Worm (Caenorhabditis elegans) whole organism, young adult: Measurements from ENCODE around the gene R09A8.5.

Experiments
- B0019.2 ChIP-seq: fragments of 200-800 bp; sonication (Bioruptor generic); conservative IDR thresholded peaks from 2 replicates; pipeline ENCODE4 v1.3.6; 2022; ENCODE audit warnings: missing genetic modification reagents, missing genetic modification characterization, missing compliant biosample characterization
- B0035.1 ChIP-seq: sonication (generic microtip); optimal IDR thresholded peaks from 2 replicates; lab custom pipeline; 2016; ENCODE audit warnings: missing genetic modification characterization, mild to moderate bottlenecking, missing compliant biosample characterization, missing genotype, missing genetic modification reagents
- C06A6.2 ChIP-seq: fragments of 200-800 bp; sonication (Bioruptor generic); conservative IDR thresholded peaks from 2 replicates; pipeline ENCODE4 v1.3.6; 2022; ENCODE audit warnings: missing genetic modification characterization, missing compliant biosample characterization
- D2030.7 ChIP-seq: fragments of 200-800 bp; sonication (Bioruptor generic); IDR thresholded peaks from 2 replicates; pipeline ENCODE4 v1.3.6; 2022; ENCODE audit warnings: missing genetic modification reagents, missing genetic modification characterization, missing compliant biosample characterization
- F37B4.10 ChIP-seq: fragments of 200-800 bp; sonication (Bioruptor generic); IDR thresholded peaks from 2 replicates; pipeline ENCODE4 v1.3.6; 2022; ENCODE audit warnings: missing genetic modification characterization, missing compliant biosample characterization
- F57C9.4 ChIP-seq: sonication (generic microtip); optimal IDR thresholded peaks from 2 replicates; lab custom pipeline; 2017; ENCODE audit warnings: mild to moderate bottlenecking, missing genetic modification characterization, missing compliant biosample characterization
- K11D2.4 ChIP-seq: fragments of 200-800 bp; sonication (Bioruptor generic); IDR thresholded peaks from 2 replicates; pipeline ENCODE4 v1.3.6; 2022; ENCODE audit warnings: missing genetic modification reagents, missing genetic modification characterization, missing compliant biosample characterization
- Y67H2A.10 ChIP-seq: fragments of 200-800 bp; sonication (Bioruptor generic); conservative IDR thresholded peaks from 2 replicates; pipeline ENCODE4 v1.3.6; 2022; ENCODE audit warnings: missing genetic modification reagents, missing genetic modification characterization, missing compliant biosample characterization
- Y95B8A.8 ChIP-seq: fragments of 200-800 bp; sonication (Bioruptor generic); IDR thresholded peaks from 2 replicates; pipeline ENCODE4 v1.3.6; 2022; ENCODE audit warnings: missing genetic modification reagents, missing genetic modification characterization, missing compliant biosample characterization
- ZK185.1 ChIP-seq: sonication (generic microtip); optimal IDR thresholded peaks from 2 replicates; lab custom pipeline; 2016; ENCODE audit warnings: mild to moderate bottlenecking, missing genetic modification characterization, missing compliant biosample characterization; ENCODE audit not compliant: poor library complexity, severe bottlenecking
- ama-1 ChIP-seq, 3 experiments: fragments of 150-350 bp in 1 of 3; sonication (generic microtip) in 2 of 3; optimal IDR thresholded peaks; 2 replicates each; lab custom pipeline; 2014 to 2018; ENCODE audit warnings: missing biosample characterization in 2 of 3, missing genetic modification characterization in 2 of 3, missing genetic modification reagents in 2 of 3
- aptf-2 ChIP-seq: fragments of 200-800 bp; sonication (Bioruptor generic); conservative IDR thresholded peaks from 2 replicates; pipeline ENCODE4 v1.3.6; 2022; ENCODE audit warnings: missing genetic modification reagents, missing genetic modification characterization, missing compliant biosample characterization
- aptf-3 ChIP-seq: fragments of 200-800 bp; sonication (Bioruptor generic); IDR thresholded peaks from 2 replicates; pipeline ENCODE4 v1.3.6; 2022; ENCODE audit warnings: missing genetic modification characterization, missing compliant biosample characterization
- athp-1 ChIP-seq: sonication (generic microtip); optimal IDR thresholded peaks from 2 replicates; lab custom pipeline; 2017; ENCODE audit warnings: mild to moderate bottlenecking, missing genetic modification characterization, missing compliant biosample characterization
- attf-5 ChIP-seq: fragments of 200-800 bp; sonication (Bioruptor generic); optimal IDR thresholded peaks from 2 replicates; lab custom pipeline; 2018; ENCODE audit warnings: mild to moderate bottlenecking, missing genetic modification characterization, missing compliant biosample characterization
- attf-6 ChIP-seq: fragments of 200-800 bp; sonication (Bioruptor generic); IDR thresholded peaks from 2 replicates; pipeline ENCODE4 v1.3.6; 2022; ENCODE audit warnings: missing genetic modification reagents, missing genetic modification characterization, missing compliant biosample characterization
- ccch-3 ChIP-seq: fragments of 200-800 bp; sonication (Bioruptor generic); optimal IDR thresholded peaks from 2 replicates; lab custom pipeline; 2018; ENCODE audit warnings: mild to moderate bottlenecking, missing genetic modification characterization, missing compliant biosample characterization
- ceh-79 ChIP-seq: sonication (generic microtip); optimal IDR thresholded peaks from 2 replicates; lab custom pipeline; 2017; ENCODE audit warnings: mild to moderate bottlenecking, missing genetic modification characterization, missing compliant biosample characterization
- ceh-91 ChIP-seq: fragments of 200-800 bp; sonication (Bioruptor generic); IDR thresholded peaks from 2 replicates; pipeline ENCODE4 v1.3.6; 2022; ENCODE audit warnings: missing genetic modification reagents, missing genetic modification characterization, missing compliant biosample characterization
- chd-7 ChIP-seq: sonication (generic microtip); optimal IDR thresholded peaks from 2 replicates; lab custom pipeline; 2016; ENCODE audit warnings: mild to moderate bottlenecking, missing genetic modification characterization, moderate library complexity, missing compliant biosample characterization
- die-1 ChIP-seq: sonication (generic microtip); optimal IDR thresholded peaks from 2 replicates; lab custom pipeline; 2016; ENCODE audit warnings: missing genotype, mild to moderate bottlenecking, missing genetic modification characterization, missing compliant biosample characterization
- dox-1 ChIP-seq: fragments of 200-800 bp; sonication (Bioruptor generic); IDR thresholded peaks from 2 replicates; pipeline ENCODE4 v1.3.6; 2022; ENCODE audit warnings: missing genetic modification reagents, missing genetic modification characterization, missing compliant biosample characterization
- egl-44 ChIP-seq: fragments of 200-800 bp; sonication (Bioruptor generic); IDR thresholded peaks from 2 replicates; pipeline ENCODE4 v1.3.6; 2022; ENCODE audit warnings: missing genetic modification reagents, missing genetic modification characterization, missing compliant biosample characterization
- ets-4 ChIP-seq: fragments of 200-800 bp; sonication (Bioruptor generic); optimal IDR thresholded peaks from 2 replicates; lab custom pipeline; 2018; ENCODE audit warnings: mild to moderate bottlenecking, missing genetic modification characterization, missing compliant biosample characterization
- hlh-12 ChIP-seq: sonication (generic microtip); optimal IDR thresholded peaks from 2 replicates; lab custom pipeline; 2016; ENCODE audit warnings: missing genetic modification characterization, missing compliant biosample characterization
- lag-1 ChIP-seq: fragments of 200-800 bp; sonication (Bioruptor generic); IDR thresholded peaks from 2 replicates; pipeline ENCODE4 v1.3.6; 2022; ENCODE audit warnings: missing genetic modification reagents, missing genetic modification characterization, missing compliant biosample characterization
- let-607 ChIP-seq, 2 experiments: fragments of 200-800 bp in 1 of 2; sonication (Bioruptor generic) in 1 of 2; sonication (generic microtip) in 1 of 2; optimal IDR thresholded peaks; 2 replicates each; lab custom pipeline; 2016 to 2018; ENCODE audit warnings: mild to moderate bottlenecking in 2 of 2, missing compliant biosample characterization in 2 of 2, missing genetic modification characterization in 2 of 2, moderate library complexity in 2 of 2, missing genotype in 1 of 2
- lin-26 ChIP-seq: fragments of 200-800 bp; sonication (Bioruptor generic); IDR thresholded peaks from 2 replicates; pipeline ENCODE4 v1.3.6; 2022; ENCODE audit warnings: missing genetic modification reagents, missing genetic modification characterization, missing compliant biosample characterization
- lin-54 ChIP-seq: fragments of 200-800 bp; sonication (Bioruptor generic); optimal IDR thresholded peaks from 2 replicates; lab custom pipeline; 2018; ENCODE audit warnings: mild to moderate bottlenecking, missing genetic modification characterization, missing compliant biosample characterization
- lir-1 ChIP-seq: fragments of 200-800 bp; sonication (Bioruptor generic); conservative IDR thresholded peaks from 2 replicates; pipeline ENCODE4 v1.3.6; 2022; ENCODE audit warnings: missing genetic modification reagents, missing genetic modification characterization, missing compliant biosample characterization
- madf-8 ChIP-seq: fragments of 200-800 bp; sonication (Bioruptor generic); conservative IDR thresholded peaks from 2 replicates; pipeline ENCODE4 v1.3.6; 2022; ENCODE audit warnings: missing genetic modification reagents, missing genetic modification characterization, missing compliant biosample characterization
- mes-4 ChIP-seq: sonication (generic microtip); optimal IDR thresholded peaks from 2 replicates; lab custom pipeline; 2016; ENCODE audit warnings: missing genotype, missing genetic modification characterization, missing compliant biosample characterization
- nhr-80 ChIP-seq: sonication (generic microtip); optimal IDR thresholded peaks from 2 replicates; lab custom pipeline; 2016; ENCODE audit warnings: missing genetic modification characterization, missing compliant biosample characterization
- rec-8 ChIP-seq, 2 experiments: sonication (generic microtip); optimal IDR thresholded peaks; 2 replicates each; lab custom pipeline; 2016; ENCODE audit warnings: mild to moderate bottlenecking in 2 of 2, missing genetic modification characterization in 2 of 2, missing genetic modification reagents in 2 of 2, missing genotype in 2 of 2, missing biosample characterization in 1 of 2, missing compliant biosample characterization in 1 of 2, moderate library complexity in 1 of 2
- snpc-1.1 ChIP-seq: sonication (generic microtip); optimal IDR thresholded peaks from 2 replicates; lab custom pipeline; 2017; ENCODE audit warnings: missing genetic modification characterization, mild to moderate bottlenecking, missing compliant biosample characterization, antibody characterized with exemption, moderate library complexity, missing genotype, missing genetic modification reagents; ENCODE audit not compliant: insufficient read depth
- snpc-1.3 ChIP-seq: sonication (generic microtip); optimal IDR thresholded peaks from 2 replicates; lab custom pipeline; 2017; ENCODE audit warnings: missing genetic modification characterization, mild to moderate bottlenecking, missing compliant biosample characterization, antibody characterized with exemption, moderate library complexity, missing genotype, missing genetic modification reagents; ENCODE audit not compliant: insufficient read depth
- somi-1 ChIP-seq: fragments of 200-800 bp; sonication (Bioruptor generic); optimal IDR thresholded peaks from 2 replicates; lab custom pipeline; 2018; ENCODE audit warnings: mild to moderate bottlenecking, missing genetic modification characterization, missing compliant biosample characterization
- tbp1 ChIP-seq: fragments of 200-800 bp; sonication (Bioruptor generic); optimal IDR thresholded peaks from 2 replicates; lab custom pipeline; 2018; ENCODE audit warnings: mild to moderate bottlenecking, missing genetic modification characterization, missing compliant biosample characterization
- tlf-1 ChIP-seq: fragments of 200-800 bp; sonication (Bioruptor generic); optimal IDR thresholded peaks from 2 replicates; lab custom pipeline; 2018; ENCODE audit warnings: mild to moderate bottlenecking, missing genetic modification characterization, missing compliant biosample characterization
- unc-62 ChIP-seq: fragments of 150-350 bp; optimal IDR thresholded peaks from 2 replicates; lab custom pipeline; 2014; ENCODE audit warnings: missing biosample characterization, missing genetic modification reagents, missing genetic modification characterization
- zfh-2 ChIP-seq: fragments of 200-800 bp; sonication (Bioruptor generic); conservative IDR thresholded peaks from 2 replicates; pipeline ENCODE4 v1.3.6; 2022; ENCODE audit warnings: missing genetic modification reagents, missing genetic modification characterization, missing compliant biosample characterization
- ztf-3 ChIP-seq: fragments of 200-800 bp; sonication (Bioruptor generic); optimal IDR thresholded peaks from 2 replicates; lab custom pipeline; 2018; ENCODE audit warnings: mild to moderate bottlenecking, missing genetic modification characterization, missing compliant biosample characterization

R09A8.5 gene

ce11 chrX:12640459-12640858, at the start of gene R09A8.5:
Gene R09A8.5 (minus strand): TSS chrX:12640559.
- TF ChIP-seq ceh-79 (tag; lab: Kevin White, UChicago) (no peak), dox-1 (no peak), somi-1 (GFP tag; lab: Kevin White, UChicago) (no peak), aptf-2 (GFP tag; lab: Robert Waterston, UW) (no peak), K11D2.4 (GFP tag; lab: Robert Waterston, UW) (no peak), snpc-1.1 (tag; lab: Kevin White, UChicago) (no peak), F57C9.4 (tag; lab: Kevin White, UChicago) (no peak)

- no peak for TF ChIP-seq ama-1 (optimal IDR thresholded peaks at IDR 0.05; lab: Kevin White, UChicago)
- TF ChIP-seq ama-1 (GFP tag; optimal IDR thresholded peaks at IDR 0.05; lab: Kevin White, UChicago), result no peak
- no peak for TF ChIP-seq ets-4 (GFP tag; lab: Kevin White, UChicago)
- TF ChIP-seq chd-7 (tag; lab: Kevin White, UChicago), result no peak
- no peak for TF ChIP-seq D2030.7 (GFP tag; lab: Robert Waterston, UW)
- no peak for TF ChIP-seq aptf-3 (GFP tag; lab: Robert Waterston, UW)
- no peak for TF ChIP-seq lin-26 (GFP tag; lab: Robert Waterston, UW)
- no peak for TF ChIP-seq egl-44 (GFP tag; lab: Robert Waterston, UW)
- no peak for TF ChIP-seq ztf-3 (GFP tag; lab: Kevin White, UChicago)
- TF ChIP-seq athp-1, result no peak
- TF ChIP-seq die-1 (tag; lab: Kevin White, UChicago), result no peak
- no peak for TF ChIP-seq aptf-2 (GFP tag; lab: Robert Waterston, UW)
- no peak for TF ChIP-seq K11D2.4 (GFP tag; lab: Robert Waterston, UW)
- no peak for TF ChIP-seq attf-6 (GFP tag; lab: Robert Waterston, UW)
- TF ChIP-seq Y67H2A.10 (GFP tag; lab: Robert Waterston, UW), result no peak
- TF ChIP-seq nhr-80 (tag; lab: Kevin White, UChicago), result no peak
- no peak for TF ChIP-seq ceh-79 (tag; lab: Kevin White, UChicago)
- no peak for TF ChIP-seq attf-5
- no peak for TF ChIP-seq C06A6.2 (GFP tag; lab: Robert Waterston, UW)
- no peak for TF ChIP-seq ccch-3 (GFP tag; lab: Kevin White, UChicago)
- TF ChIP-seq tlf-1 (GFP tag; lab: Kevin White, UChicago), result no peak
These were observed 49.5 kb upstream of the R09A8.5 start for ce11 chrX:12689869-12690268.

- TF ChIP-seq tbp1 (GFP tag; lab: Kevin White, UChicago) (no peak), lin-54 (GFP tag; lab: Kevin White, UChicago) (no peak), B0035.1 (tag; lab: Kevin White, UChicago) (no peak), rec-8 (tag; optimal IDR thresholded peaks at IDR 0.05; lab: Kevin White, UChicago) (no peak), athp-1 (no peak), zfh-2 (GFP tag; lab: Robert Waterston, UW) (0 out of 2 replicates have a peak, but pooled peaks have one; percentile 10), F37B4.10 (GFP tag; lab: Robert Waterston, UW) (no peak), mes-4 (tag; lab: Kevin White, UChicago) (no peak), lag-1 (no peak)
- TF ChIP-seq, all 124 proteins: peak for 1
These were observed 48.3 kb upstream of the R09A8.5 start for ce11 chrX:12688632-12689031.

ce11 chrX:12687482-12687881, 47.1 kb upstream of the R09A8.5 start:
- no peak for TF ChIP-seq lag-1
- no peak for TF ChIP-seq ZK185.1 (tag; lab: Kevin White, UChicago)
- no peak for TF ChIP-seq lir-1
- no peak for TF ChIP-seq F57C9.4 (tag; lab: Kevin White, UChicago)
- TF ChIP-seq unc-62 (GFP tag; lab: Kevin White, UChicago), result no peak
- TF ChIP-seq madf-8 (GFP tag; lab: Robert Waterston, UW), result no peak
- TF ChIP-seq attf-6 (GFP tag; lab: Robert Waterston, UW), result no peak
- no peak for TF ChIP-seq let-607 (tag; optimal IDR thresholded peaks at IDR 0.05; lab: Kevin White, UChicago)
- TF ChIP-seq Y95B8A.8 (GFP tag; lab: Robert Waterston, UW), result no peak
- TF ChIP-seq chd-7 (tag; lab: Kevin White, UChicago), result no peak
- no peak for TF ChIP-seq hlh-12 (tag; lab: Kevin White, UChicago)
- TF ChIP-seq B0019.2 (GFP tag; lab: Robert Waterston, UW), result no peak
- TF ChIP-seq snpc-1.3 (tag; lab: Kevin White, UChicago), result no peak
- no peak for TF ChIP-seq ceh-91 (GFP tag; lab: Robert Waterston, UW)
